Worm (Caenorhabditis elegans) whole organism, midembryonic: Measurements from ENCODE around the gene mrpl-21.

Experiments used
- cog-1 ChIP-seq: sonication (generic microtip); optimal IDR thresholded peaks from 2 replicates; lab custom pipeline; 2016; ENCODE audit warnings: missing genetic modification characterization, missing compliant biosample characterization
- flt-1 ChIP-seq: fragments of 200-800 bp; sonication (Bioruptor generic); IDR thresholded peaks from 2 replicates; pipeline ENCODE4 v1.3.6; 2022; ENCODE audit warnings: missing genetic modification characterization, missing compliant biosample characterization
- ref-1 ChIP-seq: fragments of 200-800 bp; sonication (Bioruptor generic); conservative IDR thresholded peaks from 2 replicates; pipeline ENCODE4 v1.3.6; 2022; ENCODE audit warnings: missing genetic modification reagents, missing genetic modification characterization, missing compliant biosample characterization
- tab-1 ChIP-seq: fragments of 200-800 bp; sonication (Bioruptor generic); IDR thresholded peaks from 2 replicates; pipeline ENCODE4 v1.3.6; 2022; ENCODE audit warnings: missing genetic modification characterization, missing compliant biosample characterization
- ztf-23 ChIP-seq: fragments of 200-800 bp; sonication (Bioruptor generic); IDR thresholded peaks from 2 replicates; pipeline ENCODE4 v1.3.6; 2022; ENCODE audit warnings: missing genetic modification reagents, missing genetic modification characterization, missing compliant biosample characterization

DNA sequence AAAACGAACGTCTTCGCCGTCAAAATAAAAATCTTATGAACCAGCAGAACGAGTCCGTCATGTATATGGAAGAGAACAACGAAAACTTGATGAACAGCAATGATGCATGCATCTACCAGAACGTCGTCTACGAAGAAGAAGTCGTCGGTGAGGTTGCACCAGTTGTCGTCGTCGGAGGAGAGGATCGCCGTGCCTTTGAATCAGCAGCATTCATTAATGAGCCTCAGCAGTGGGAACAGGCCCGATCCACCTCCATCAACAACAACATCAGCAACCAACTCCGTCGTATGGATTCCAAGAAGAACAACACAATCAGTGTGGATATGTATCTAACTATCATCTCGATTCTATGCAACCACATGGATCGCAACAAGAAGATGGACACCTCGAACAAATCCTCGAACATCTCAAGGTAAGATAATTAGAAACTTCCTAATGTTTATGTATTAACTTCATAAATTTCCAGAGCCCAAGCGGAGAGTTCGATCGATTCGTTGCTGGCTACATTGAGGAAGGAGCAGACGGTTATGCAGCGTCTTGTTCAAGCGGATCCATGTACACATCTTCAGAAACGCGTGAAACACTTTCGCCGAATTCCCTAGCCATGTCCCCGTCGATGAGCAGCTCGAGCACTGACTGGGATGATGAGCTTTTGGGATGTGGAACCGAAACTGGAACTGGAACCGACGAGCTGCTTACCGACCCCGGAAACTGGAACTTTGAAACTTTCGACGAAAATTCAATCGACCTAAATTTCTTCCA, 48.8 kb downstream of the mrpl-21 start:
- TF ChIP-seq cog-1 (tag; lab: Kevin White, UChicago), result no peak
- TF ChIP-seq flt-1 (GFP tag; lab: Robert Waterston, UW), result no peak
- TF ChIP-seq ref-1, result no peak
- no peak for TF ChIP-seq tab-1
- TF ChIP-seq ztf-23 (GFP tag; lab: Robert Waterston, UW), result no peak
